Worm (Caenorhabditis elegans): Measurements from ENCODE around the gene Y75B8A.24.

Y75B8A.24 gene

DNA sequence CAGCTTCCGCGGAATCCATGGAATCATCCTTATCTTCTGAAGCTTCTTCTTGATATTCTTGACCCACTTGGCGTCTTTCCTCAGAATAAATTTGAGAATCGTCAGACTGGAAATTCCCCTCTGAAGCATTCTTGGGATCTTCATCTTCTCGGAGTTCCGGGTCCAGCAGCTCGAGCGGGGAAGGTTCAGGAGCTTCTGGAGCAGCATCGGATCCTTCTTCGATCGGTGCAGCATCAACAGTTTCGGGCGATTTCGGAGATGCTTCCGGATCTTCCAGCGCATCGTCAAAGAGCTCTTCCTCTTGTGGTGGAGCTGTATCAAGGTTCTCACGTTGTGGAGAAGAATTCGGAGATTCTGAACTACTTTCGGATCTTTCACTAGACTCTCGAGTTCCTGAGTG lies 66.0 kb downstream of the Y75B8A.24 start:
- TF ChIP-seq nhr-12 (tag; optimal IDR thresholded peaks at IDR 0.05): no peak
- no peak for TF ChIP-seq nhr-25 (tag; optimal IDR thresholded peaks at IDR 0.05)
- no peak for TF ChIP-seq alr-1 (tag; optimal IDR thresholded peaks at IDR 0.05)
- no peak for TF ChIP-seq sma-3 (GFP tag; optimal IDR thresholded peaks at IDR 0.05)
- no peak for TF ChIP-seq nhr-10 (tag; optimal IDR thresholded peaks at IDR 0.05)
- TF ChIP-seq unc-62 (GFP tag; optimal IDR thresholded peaks at IDR 0.05): no peak
- no peak for TF ChIP-seq ztf-11 (tag; optimal IDR thresholded peaks at IDR 0.05)
- no peak for TF ChIP-seq sma-9 (GFP tag; optimal IDR thresholded peaks at IDR 0.05)
- TF ChIP-seq sma-9 (tag; optimal IDR thresholded peaks at IDR 0.05): no peak

DNA sequence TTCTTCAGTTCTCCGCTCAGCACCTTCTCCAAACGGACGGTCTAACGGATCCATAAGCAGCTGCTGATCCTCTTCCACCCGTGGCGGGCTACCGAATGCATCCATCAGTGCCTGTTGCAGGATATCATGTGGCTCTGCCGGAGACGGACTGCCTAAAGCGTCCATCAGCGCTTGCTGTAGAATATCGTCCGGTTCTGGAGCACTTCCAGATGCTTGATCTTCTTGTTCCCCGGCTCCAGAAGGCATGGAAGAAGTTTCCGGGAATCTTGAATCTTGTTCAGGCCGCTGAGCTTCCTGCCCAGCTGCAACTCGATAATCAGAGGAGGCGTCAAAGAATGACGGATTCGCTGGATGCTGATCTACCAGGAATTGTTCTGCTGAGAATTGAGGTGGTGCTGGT lies 68.3 kb downstream of the Y75B8A.24 start:
- TF ChIP-seq elt-1 (tag; optimal IDR thresholded peaks at IDR 0.05) (no peak), lin-39 (tag; optimal IDR thresholded peaks at IDR 0.05) (no peak), nhr-21 (tag; optimal IDR thresholded peaks at IDR 0.05) (no peak), nhr-10 (tag; optimal IDR thresholded peaks at IDR 0.05) (no peak)

DNA sequence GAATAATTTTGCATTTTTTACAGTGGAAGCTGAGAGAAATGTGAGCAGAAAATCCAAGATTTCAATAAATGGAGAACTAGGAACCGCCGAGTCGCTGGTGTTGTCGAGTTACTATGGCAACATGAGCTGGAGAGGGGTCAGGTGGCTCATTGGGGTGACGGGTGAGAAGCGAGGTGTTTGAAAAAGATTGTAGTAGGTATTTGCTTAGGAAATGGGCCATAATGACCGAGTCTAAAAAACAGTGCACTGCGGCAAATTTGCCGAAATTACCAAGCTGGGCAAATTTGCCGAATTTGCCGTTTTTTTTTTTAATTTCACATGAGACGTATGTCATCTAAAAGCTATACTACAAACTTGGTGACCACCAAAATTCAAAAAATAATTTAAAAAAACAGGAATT lies 71.1 kb downstream of the Y75B8A.24 start, which contains the start of gene osm-12:
Gene osm-12, minus strand, starts transcription at position 101 of the 400 bp plus-strand sequence.
- TF ChIP-seq nhr-10 (tag; optimal IDR thresholded peaks at IDR 0.05) (no peak), lin-39 (tag; optimal IDR thresholded peaks at IDR 0.05) (no peak), nhr-77 (tag; optimal IDR thresholded peaks at IDR 0.05) (no peak), ztf-4 (tag; optimal IDR thresholded peaks at IDR 0.05) (no peak), lin-11 (tag; optimal IDR thresholded peaks at IDR 0.05) (no peak), mbf-1 (tag; optimal IDR thresholded peaks at IDR 0.05) (no peak), egl-27 (tag; optimal IDR thresholded peaks at IDR 0.05) (no peak), nhr-11 (tag; optimal IDR thresholded peaks at IDR 0.05) (no peak), dmd-4 (tag; optimal IDR thresholded peaks at IDR 0.05) (no peak), Y55F3AM.14 (GFP tag; optimal IDR thresholded peaks at IDR 0.05) (no peak), lsy-2 (tag; optimal IDR thresholded peaks at IDR 0.05) (no peak), sma-9 (GFP tag; optimal IDR thresholded peaks at IDR 0.05) (no peak), sma-9 (tag; optimal IDR thresholded peaks at IDR 0.05) (no peak), nhr-129 (tag; optimal IDR thresholded peaks at IDR 0.05) (no peak), ama-1 (optimal IDR thresholded peaks at IDR 0.05) (no peak), elt-1 (tag; optimal IDR thresholded peaks at IDR 0.05) (no peak), alr-1 (tag; optimal IDR thresholded peaks at IDR 0.05) (no peak), mdl-1 (tag; optimal IDR thresholded peaks at IDR 0.05) (no peak), peb-1 (tag; optimal IDR thresholded peaks at IDR 0.05) (no peak)

All from whole organism, L2 larva.